Worm (Caenorhabditis elegans): ENCODE data around the gene poml-4.

The poml-4 gene

ce11 chrII:1519867-1520266, 20.9 kb upstream of the poml-4 start:
- peak; percentile 15 for TF ChIP-seq fkh-10 (GFP tag; optimal IDR thresholded peaks at IDR 0.05)
- TF ChIP-seq nhr-47 (tag; optimal IDR thresholded peaks at IDR 0.05), result peak; percentile 37
- TF ChIP-seq dpl-1 (GFP tag; optimal IDR thresholded peaks at IDR 0.05), result peak in 1 of 3 experiments; percentile 20
- peak; percentile 52 for TF ChIP-seq fkh-8 (tag; optimal IDR thresholded peaks at IDR 0.05)
- peak; percentile 29; the same call in 1 of the 2 replicates for TF ChIP-seq nhr-19 (GFP tag; conservative IDR thresholded peaks at IDR 0.05)
- TF ChIP-seq egl-13 (tag; optimal IDR thresholded peaks at IDR 0.05), result peak; percentile 15
- TF ChIP-seq dsc-1 (tag; optimal IDR thresholded peaks at IDR 0.05), result peak; percentile 74
- peak; percentile 51; the same call in 1 of the 2 replicates for TF ChIP-seq mab-9 (GFP tag; IDR thresholded peaks at IDR 0.05)
- TF ChIP-seq lsy-2 (tag; optimal IDR thresholded peaks at IDR 0.05), result peak in 1 of 2 experiments; percentile 36
- no peak for TF ChIP-seq unc-62 (GFP tag; optimal IDR thresholded peaks at IDR 0.05)
- peak; percentile 33 for TF ChIP-seq lin-13 (GFP tag; optimal IDR thresholded peaks at IDR 0.05)
- peak in 1 of 3 experiments; percentile 13 for TF ChIP-seq ceh-82 (tag; optimal IDR thresholded peaks at IDR 0.05)
- peak; percentile 35 for TF ChIP-seq nhr-71 (tag; optimal IDR thresholded peaks at IDR 0.05)
- peak; percentile 12 to 20 for TF ChIP-seq efl-1 (optimal IDR thresholded peaks at IDR 0.05)
- TF ChIP-seq efl-1 (GFP tag; optimal IDR thresholded peaks at IDR 0.05 in 1 of 2), result peak in 1 of 2 experiments; percentile 89
- TF ChIP-seq ceh-88 (GFP tag; IDR thresholded peaks at IDR 0.05), result no peak
- peak; percentile 48 for TF ChIP-seq snu-23 (GFP tag; optimal IDR thresholded peaks at IDR 0.05)
- peak in 1 of 2 experiments; percentile 33 for TF ChIP-seq lin-35 (GFP tag; optimal IDR thresholded peaks at IDR 0.05)
- peak; percentile 7 for TF ChIP-seq swsn-7 (tag; optimal IDR thresholded peaks at IDR 0.05)
- TF ChIP-seq lin-15B (tag; optimal IDR thresholded peaks at IDR 0.05), result no peak
- TF ChIP-seq snpc-4 (tag; optimal IDR thresholded peaks at IDR 0.05), result no peak

ce11 chrII:1521956-1522355, 18.8 kb upstream of the poml-4 start:
- TF ChIP-seq nhr-28 (tag; optimal IDR thresholded peaks at IDR 0.05) (no peak), snu-23 (GFP tag; optimal IDR thresholded peaks at IDR 0.05) (no peak), nhr-237 (tag; optimal IDR thresholded peaks at IDR 0.05) (no peak), vab-15 (tag; optimal IDR thresholded peaks at IDR 0.05) (no peak), blmp-1 (tag; optimal IDR thresholded peaks at IDR 0.05) (no peak), lin-35 (GFP tag; optimal IDR thresholded peaks at IDR 0.05) (no peak), unc-62 (GFP tag; optimal IDR thresholded peaks at IDR 0.05) (no peak), ceh-8 (GFP tag; optimal IDR thresholded peaks at IDR 0.05) (no peak), egl-13 (tag; optimal IDR thresholded peaks at IDR 0.05) (no peak), sox-4 (tag; optimal IDR thresholded peaks at IDR 0.05) (no peak), egl-27 (tag; optimal IDR thresholded peaks at IDR 0.05) (no peak), tbx-2 (tag; optimal IDR thresholded peaks at IDR 0.05) (no peak), ama-1 (optimal IDR thresholded peaks at IDR 0.05) (no peak), fkh-4 (tag; optimal IDR thresholded peaks at IDR 0.05; ENCODE audit: borderline replicate concordance) (no peak), skn-1 (tag; optimal IDR thresholded peaks at IDR 0.05) (no peak), hpl-2 (GFP tag; optimal IDR thresholded peaks at IDR 0.05) (no peak), zag-1 (tag; optimal IDR thresholded peaks at IDR 0.05) (no peak)

- no peak for TF ChIP-seq fos-1 (tag; optimal IDR thresholded peaks at IDR 0.05)
- TF ChIP-seq efl-1 (optimal IDR thresholded peaks at IDR 0.05), result no peak
- peak in 1 of 2 experiments; percentile 66 for TF ChIP-seq efl-1 (GFP tag; optimal IDR thresholded peaks at IDR 0.05 in 1 of 2)
Observed at ce11 chrII:1525498-1525897, 15.2 kb upstream of the poml-4 start, which contains the start of gene Y51H7BR.7. Y51H7BR.7 (minus strand) TSS chrII:1525598.

- no peak for TF ChIP-seq lin-35 (GFP tag; optimal IDR thresholded peaks at IDR 0.05)
- TF ChIP-seq jun-1 (tag; optimal IDR thresholded peaks at IDR 0.05), result no peak
- TF ChIP-seq ztf-11 (tag; optimal IDR thresholded peaks at IDR 0.05), result no peak
- no peak for TF ChIP-seq unc-130 (tag; optimal IDR thresholded peaks at IDR 0.05)
- TF ChIP-seq C04F5.9 (tag; optimal IDR thresholded peaks at IDR 0.05), result no peak
- no peak for TF ChIP-seq lin-15B (tag; optimal IDR thresholded peaks at IDR 0.05)
- TF ChIP-seq ces-1 (GFP tag; optimal IDR thresholded peaks at IDR 0.05), result no peak
- TF ChIP-seq ceh-90 (tag; optimal IDR thresholded peaks at IDR 0.05), result no peak
- no peak for TF ChIP-seq pax-3 (tag; optimal IDR thresholded peaks at IDR 0.05)
- TF ChIP-seq nhr-11 (tag; optimal IDR thresholded peaks at IDR 0.05), result no peak
- no peak for TF ChIP-seq nhr-77 (tag; optimal IDR thresholded peaks at IDR 0.05)
- no peak for TF ChIP-seq C34B4.2 (tag; optimal IDR thresholded peaks at IDR 0.05)
- TF ChIP-seq elt-3 (tag; optimal IDR thresholded peaks at IDR 0.05), result no peak
- no peak for TF ChIP-seq sup-37 (GFP tag; optimal IDR thresholded peaks at IDR 0.05)
- no peak for TF ChIP-seq F16B12.6 (tag; optimal IDR thresholded peaks at IDR 0.05)
Observed at ce11 chrII:1529057-1529456, 11.7 kb upstream of the poml-4 start, which contains the start of gene Y51H7BR.4. Y51H7BR.4 (plus strand) TSS chrII:1529357.

Measured in whole organism, L1 larva.